Fruit fly (Drosophila melanogaster) whole organism, wandering third instar larva: Measurements from ENCODE around the gene CG8997.

ENCODE experiments used
- CG32264 ChIP-seq: fragments of 200-800 bp; sonication (Bioruptor generic); optimal IDR thresholded peaks from 2 replicates; lab custom pipeline; 2016; ENCODE audit warnings: missing biosample characterization, missing genetic modification characterization
- CG9705 ChIP-seq: fragments of 200-800 bp; sonication (Bioruptor generic); optimal IDR thresholded peaks from 2 replicates; lab custom pipeline; 2018; ENCODE audit warnings: missing biosample characterization, mild to moderate bottlenecking, missing genetic modification characterization
- Hr83 ChIP-seq: fragments of 200-300 bp; sonication (Bioruptor generic); optimal IDR thresholded peaks from 2 replicates; lab custom pipeline; 2016; ENCODE audit warnings: missing biosample characterization, mild to moderate bottlenecking, missing genetic modification characterization, moderate library complexity; ENCODE audit not compliant: poor library complexity, severe bottlenecking
- Jra ChIP-seq: sonication (Bioruptor generic); optimal IDR thresholded peaks from 2 replicates; lab custom pipeline; 2016; ENCODE audit warnings: missing biosample characterization, missing genetic modification characterization
- Mio ChIP-seq: sonication (Bioruptor generic); optimal IDR thresholded peaks from 2 replicates; lab custom pipeline; 2016; ENCODE audit warnings: missing biosample characterization, missing genetic modification characterization
- Myc ChIP-seq: fragments of >200 bp; optimal IDR thresholded peaks from 2 replicates; lab custom pipeline; 2017
- OdsH ChIP-seq: fragments of 200-800 bp; sonication (Bioruptor generic); optimal IDR thresholded peaks from 2 replicates; lab custom pipeline; 2016; ENCODE audit warnings: missing biosample characterization, mild to moderate bottlenecking, missing genetic modification characterization
- Sp1 ChIP-seq: fragments of 200-800 bp; sonication (Bioruptor generic); optimal IDR thresholded peaks from 3 replicates; lab custom pipeline; 2019; ENCODE audit warnings: missing biosample characterization, mild to moderate bottlenecking, missing genetic modification characterization, moderate library complexity
- br ChIP-seq: fragments of 200-800 bp; sonication (Bioruptor generic); optimal IDR thresholded peaks from 2 replicates; lab custom pipeline; 2016; ENCODE audit warnings: missing biosample characterization, missing genetic modification characterization
- h ChIP-seq: fragments of 200-800 bp; sonication (Bioruptor generic); optimal IDR thresholded peaks from 3 replicates; lab custom pipeline; 2016; ENCODE audit warnings: missing biosample characterization, mild to moderate bottlenecking, missing genetic modification characterization
- pan ChIP-seq: fragments of >200 bp; optimal IDR thresholded peaks from 2 replicates; lab custom pipeline; 2017
- psq ChIP-seq: fragments of 200-800 bp; sonication (Bioruptor generic); optimal IDR thresholded peaks from 3 replicates; lab custom pipeline; 2017; ENCODE audit warnings: missing biosample characterization, mild to moderate bottlenecking, missing genetic modification characterization, moderate library complexity
- sage ChIP-seq: fragments of 200-800 bp; sonication (Bioruptor generic); optimal IDR thresholded peaks from 2 replicates; lab custom pipeline; 2016; ENCODE audit warnings: missing biosample characterization, mild to moderate bottlenecking, missing genetic modification characterization
- sv ChIP-seq: fragments of 200-800 bp; sonication (Bioruptor generic); optimal IDR thresholded peaks from 3 replicates; lab custom pipeline; 2016; ENCODE audit warnings: missing biosample characterization, missing genetic modification characterization

- TF ChIP-seq Myc: no peak
- no peak for TF ChIP-seq Hr83 (GFP tag; lab: Kevin White, UChicago)
- no peak for TF ChIP-seq Sp1 (GFP tag; lab: Kevin White, UChicago)
- no peak for TF ChIP-seq pan (lab: Kevin White, UChicago)
- no peak for TF ChIP-seq sage (GFP tag; lab: Kevin White, UChicago)
- no peak for TF ChIP-seq psq (GFP tag; lab: Kevin White, UChicago)
- TF ChIP-seq sv (GFP tag; lab: Kevin White, UChicago): no peak
- TF ChIP-seq br: no peak
- no peak for TF ChIP-seq Mio (GFP tag; lab: Kevin White, UChicago)
- no peak for TF ChIP-seq CG32264 (GFP tag; lab: Kevin White, UChicago)
- TF ChIP-seq CG9705: no peak
- no peak for TF ChIP-seq OdsH (GFP tag; lab: Kevin White, UChicago)
- TF ChIP-seq Jra (GFP tag; lab: Kevin White, UChicago): no peak
- no peak for TF ChIP-seq h (GFP tag; lab: Kevin White, UChicago)
Observed at dm6 chr2L:13841508-13841907, 3.6 kb downstream of the CG8997 start, which contains the start of gene CG33307.
